Worm (Caenorhabditis elegans) whole organism, young adult: ENCODE results near the gene Y55F3BR.1.
A peak's percentile ranks its signal among the peaks of the same experiment; 100 is the strongest.

Experiments
- B0261.1 ChIP-seq: sonication (generic microtip); optimal IDR thresholded peaks from 2 replicates; lab custom pipeline; 2016; ENCODE audit warnings: mild to moderate bottlenecking, missing genetic modification characterization, moderate library complexity, missing compliant biosample characterization
- B0336.3 ChIP-seq: fragments of 200-800 bp; sonication (Bioruptor generic); IDR thresholded peaks from 2 replicates; pipeline ENCODE4 v1.3.6; 2022; ENCODE audit warnings: missing genetic modification characterization, missing compliant biosample characterization
- D2030.7 ChIP-seq: fragments of 200-800 bp; sonication (Bioruptor generic); IDR thresholded peaks from 2 replicates; pipeline ENCODE4 v1.3.6; 2022; ENCODE audit warnings: missing genetic modification reagents, missing genetic modification characterization, missing compliant biosample characterization
- F23B12.7 ChIP-seq: sonication (generic microtip); optimal IDR thresholded peaks from 2 replicates; lab custom pipeline; 2017; ENCODE audit warnings: missing genetic modification characterization, mild to moderate bottlenecking, missing compliant biosample characterization, antibody characterized with exemption, moderate library complexity; ENCODE audit not compliant: insufficient read depth
- F33H1.4 ChIP-seq: fragments of 200-800 bp; sonication (Bioruptor generic); IDR thresholded peaks from 2 replicates; pipeline ENCODE4 v1.3.6; 2022; ENCODE audit warnings: missing genetic modification reagents, missing genetic modification characterization, missing compliant biosample characterization
- F52B5.7 ChIP-seq: sonication (generic microtip); optimal IDR thresholded peaks from 2 replicates; lab custom pipeline; 2016; ENCODE audit warnings: mild to moderate bottlenecking, missing genetic modification characterization, missing compliant biosample characterization
- Y95B8A.8 ChIP-seq: fragments of 200-800 bp; sonication (Bioruptor generic); IDR thresholded peaks from 2 replicates; pipeline ENCODE4 v1.3.6; 2022; ENCODE audit warnings: missing genetic modification reagents, missing genetic modification characterization, missing compliant biosample characterization
- ama-1 ChIP-seq, 3 experiments: fragments of 150-350 bp in 1 of 3; sonication (generic microtip) in 2 of 3; optimal IDR thresholded peaks; 2 replicates each; lab custom pipeline; 2014 to 2018; ENCODE audit warnings: missing biosample characterization in 2 of 3, missing genetic modification characterization in 2 of 3, missing genetic modification reagents in 2 of 3
- aptf-3 ChIP-seq: fragments of 200-800 bp; sonication (Bioruptor generic); IDR thresholded peaks from 2 replicates; pipeline ENCODE4 v1.3.6; 2022; ENCODE audit warnings: missing genetic modification characterization, missing compliant biosample characterization
- atf-7 ChIP-seq: sonication (generic microtip); optimal IDR thresholded peaks from 2 replicates; lab custom pipeline; 2017; ENCODE audit warnings: mild to moderate bottlenecking, missing genetic modification characterization, missing compliant biosample characterization
- attf-3 ChIP-seq: fragments of 200-800 bp; sonication (Bioruptor generic); conservative IDR thresholded peaks from 2 replicates; pipeline ENCODE4 v1.3.6; 2022; ENCODE audit warnings: missing genetic modification reagents, missing genetic modification characterization, missing compliant biosample characterization
- attf-5 ChIP-seq: fragments of 200-800 bp; sonication (Bioruptor generic); optimal IDR thresholded peaks from 2 replicates; lab custom pipeline; 2018; ENCODE audit warnings: mild to moderate bottlenecking, missing genetic modification characterization, missing compliant biosample characterization
- cebp-1 ChIP-seq, 2 experiments: fragments of 200-800 bp in 1 of 2; sonication (Bioruptor generic) in 1 of 2; sonication (generic microtip) in 1 of 2; IDR thresholded peaks in 1 of 2; optimal IDR thresholded peaks in 1 of 2; 2 replicates each; pipeline versions ENCODE4 v1.3.6 to Lab custom; 2017 to 2022; ENCODE audit warnings: missing compliant biosample characterization in 2 of 2, missing genetic modification characterization in 2 of 2, mild to moderate bottlenecking in 1 of 2, missing genetic modification reagents in 1 of 2, moderate library complexity in 1 of 2
- ceh-40 ChIP-seq: fragments of 200-800 bp; sonication (Bioruptor generic); IDR thresholded peaks from 2 replicates; pipeline ENCODE4 v1.3.6; 2022; ENCODE audit warnings: missing genetic modification characterization, missing compliant biosample characterization
- die-1 ChIP-seq: sonication (generic microtip); optimal IDR thresholded peaks from 2 replicates; lab custom pipeline; 2016; ENCODE audit warnings: missing genotype, mild to moderate bottlenecking, missing genetic modification characterization, missing compliant biosample characterization
- dpl-1 ChIP-seq: fragments of 150-350 bp; optimal IDR thresholded peaks from 2 replicates; lab custom pipeline; 2014; ENCODE audit warnings: missing biosample characterization, missing genetic modification reagents, missing genetic modification characterization
- efl-1 ChIP-seq: fragments of 150-350 bp; optimal IDR thresholded peaks from 2 replicates; lab custom pipeline; 2014; ENCODE audit warnings: missing biosample characterization, missing genetic modification reagents, missing genetic modification characterization
- let-526 ChIP-seq: fragments of 200-800 bp; sonication (Bioruptor generic); IDR thresholded peaks from 2 replicates; pipeline ENCODE4 v1.3.6; 2022; ENCODE audit warnings: missing genetic modification reagents, missing genetic modification characterization, missing compliant biosample characterization
- lin-35 ChIP-seq, 3 experiments: fragments of 150-350 bp in 2 of 3; sonication (generic microtip) in 1 of 3; optimal IDR thresholded peaks; 2 replicates each; lab custom pipeline; 2014 to 2018; ENCODE audit warnings: missing biosample characterization in 3 of 3, missing genetic modification characterization in 3 of 3, missing genetic modification reagents in 3 of 3
- lin-54 ChIP-seq: fragments of 200-800 bp; sonication (Bioruptor generic); optimal IDR thresholded peaks from 2 replicates; lab custom pipeline; 2018; ENCODE audit warnings: mild to moderate bottlenecking, missing genetic modification characterization, missing compliant biosample characterization
- lsl-1 ChIP-seq: fragments of 200-800 bp; sonication (Bioruptor generic); optimal IDR thresholded peaks from 2 replicates; lab custom pipeline; 2018; ENCODE audit warnings: mild to moderate bottlenecking, missing genetic modification characterization, moderate library complexity, missing compliant biosample characterization
- madf-10 ChIP-seq: sonication (generic microtip); optimal IDR thresholded peaks from 2 replicates; lab custom pipeline; 2016; ENCODE audit warnings: mild to moderate bottlenecking, missing genetic modification characterization, missing compliant biosample characterization
- madf-3 ChIP-seq: fragments of 200-800 bp; sonication (Bioruptor generic); IDR thresholded peaks from 2 replicates; pipeline ENCODE4 v1.3.6; 2022; ENCODE audit warnings: missing genetic modification reagents, missing genetic modification characterization, missing compliant biosample characterization
- madf-6 ChIP-seq: fragments of 200-800 bp; sonication (Bioruptor generic); IDR thresholded peaks from 2 replicates; pipeline ENCODE4 v1.3.6; 2022; ENCODE audit warnings: missing genetic modification reagents, missing genetic modification characterization, missing compliant biosample characterization
- mcd-1 ChIP-seq: fragments of 200-800 bp; sonication (Bioruptor generic); IDR thresholded peaks from 2 replicates; pipeline ENCODE4 v1.3.6; 2022; ENCODE audit warnings: missing genetic modification reagents, missing genetic modification characterization, missing compliant biosample characterization
- mes-4 ChIP-seq: sonication (generic microtip); optimal IDR thresholded peaks from 2 replicates; lab custom pipeline; 2016; ENCODE audit warnings: missing genotype, missing genetic modification characterization, missing compliant biosample characterization
- nhr-27 ChIP-seq: fragments of 200-800 bp; sonication (Bioruptor generic); optimal IDR thresholded peaks from 2 replicates; lab custom pipeline; 2018; ENCODE audit warnings: mild to moderate bottlenecking, missing genetic modification characterization, moderate library complexity, missing compliant biosample characterization
- pbrm-1 ChIP-seq: fragments of 200-800 bp; sonication (Bioruptor generic); IDR thresholded peaks from 2 replicates; pipeline ENCODE4 v1.3.6; 2022; ENCODE audit warnings: missing genetic modification reagents, missing genetic modification characterization, missing compliant biosample characterization
- pha-4 ChIP-seq: fragments of 150-350 bp; sonication (generic microtip); optimal IDR thresholded peaks from 2 replicates; lab custom pipeline; 2014; ENCODE audit warnings: missing biosample characterization, missing genetic modification reagents, missing genetic modification characterization
- repo-1 ChIP-seq: sonication (generic microtip); optimal IDR thresholded peaks from 2 replicates; lab custom pipeline; 2017; ENCODE audit warnings: mild to moderate bottlenecking, missing genetic modification characterization, missing compliant biosample characterization
- snpc-4 ChIP-seq, 5 experiments: fragments of 150-350 bp in 1 of 5; sonication (generic microtip) in 4 of 5; optimal IDR thresholded peaks; 2 replicates each; lab custom pipeline; 2014 to 2018; ENCODE audit warnings: missing genetic modification characterization in 5 of 5, missing biosample characterization in 3 of 5, antibody characterized with exemption in 2 of 5, mild to moderate bottlenecking in 2 of 5, missing compliant biosample characterization in 2 of 5, missing genotype in 2 of 5, moderate library complexity in 2 of 5, missing genetic modification reagents in 1 of 5
- tbp1 ChIP-seq: fragments of 200-800 bp; sonication (Bioruptor generic); optimal IDR thresholded peaks from 2 replicates; lab custom pipeline; 2018; ENCODE audit warnings: mild to moderate bottlenecking, missing genetic modification characterization, missing compliant biosample characterization
- tlf-1 ChIP-seq: fragments of 200-800 bp; sonication (Bioruptor generic); optimal IDR thresholded peaks from 2 replicates; lab custom pipeline; 2018; ENCODE audit warnings: mild to moderate bottlenecking, missing genetic modification characterization, missing compliant biosample characterization
- zfh-2 ChIP-seq: fragments of 200-800 bp; sonication (Bioruptor generic); conservative IDR thresholded peaks from 2 replicates; pipeline ENCODE4 v1.3.6; 2022; ENCODE audit warnings: missing genetic modification reagents, missing genetic modification characterization, missing compliant biosample characterization
- zim-3 ChIP-seq: sonication (generic microtip); optimal IDR thresholded peaks from 2 replicates; lab custom pipeline; 2017; ENCODE audit warnings: mild to moderate bottlenecking, missing genetic modification characterization, moderate library complexity, missing compliant biosample characterization
- ztf-25 ChIP-seq: fragments of 200-800 bp; sonication (Bioruptor generic); IDR thresholded peaks from 2 replicates; pipeline ENCODE4 v1.3.6; 2022; ENCODE audit warnings: missing genetic modification reagents, missing genetic modification characterization, missing compliant biosample characterization
- ztf-28 ChIP-seq: fragments of 200-800 bp; sonication (Bioruptor generic); IDR thresholded peaks from 2 replicates; pipeline ENCODE4 v1.3.6; 2022; ENCODE audit warnings: missing genetic modification reagents, missing genetic modification characterization, missing compliant biosample characterization

Y55F3BR.1 gene

DNA sequence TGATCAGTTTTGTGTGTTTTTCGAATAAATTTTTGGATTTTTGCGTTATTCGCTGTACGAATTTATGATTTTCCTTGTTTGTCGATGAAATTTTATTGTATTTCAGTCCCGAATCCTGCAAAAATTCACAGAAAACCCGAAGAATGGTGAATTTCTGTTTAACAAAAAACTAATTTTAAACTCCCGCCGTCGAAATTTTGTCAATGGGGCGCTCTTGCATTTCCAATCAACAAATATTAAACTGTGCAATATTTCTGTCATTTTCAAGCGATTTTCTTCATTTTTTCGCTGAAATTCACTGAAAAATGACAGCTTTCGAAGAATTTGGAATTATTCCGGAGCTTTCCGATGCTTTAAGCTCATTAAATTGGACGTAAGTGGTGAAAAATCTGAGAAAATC, at the start of gene Y55F3BR.1:
Y55F3BR.1 (plus strand) TSS at position 115 of the 400 bp plus-strand sequence.
- TF ChIP-seq tbp1 (peak; percentile 34), cebp-1 (GFP tag; IDR thresholded peaks at IDR 0.05; lab: Robert Waterston, UW) (no peak), cebp-1 (tag; optimal IDR thresholded peaks at IDR 0.05; lab: Kevin White, UChicago) (peak; percentile 6), madf-6 (GFP tag; lab: Robert Waterston, UW) (peak; percentile 27; the same call in 1 of the 2 replicates), attf-5 (GFP tag; lab: Kevin White, UChicago) (peak; percentile 8), nhr-27 (no peak), mcd-1 (GFP tag; lab: Robert Waterston, UW) (peak; percentile 95), dpl-1 (GFP tag; lab: Kevin White, UChicago) (peak; percentile 81), ztf-28 (GFP tag; lab: Robert Waterston, UW) (no peak), D2030.7 (GFP tag; lab: Robert Waterston, UW) (peak; percentile 32; the same call in 1 of the 2 replicates), F33H1.4 (GFP tag; lab: Robert Waterston, UW) (peak; percentile 65), snpc-4 (GFP tag; optimal IDR thresholded peaks at IDR 0.05; lab: Kevin White, UChicago) (no peak), snpc-4 (tag; optimal IDR thresholded peaks at IDR 0.05; lab: Kevin White, UChicago) (peak in 2 of 4 experiments; percentile 64 to 65), lsl-1 (peak; percentile 60), repo-1 (tag; lab: Kevin White, UChicago) (no peak), lin-54 (peak; percentile 99), attf-3 (GFP tag; lab: Robert Waterston, UW) (peak; percentile 39; the same call in 1 of the 2 replicates), madf-10 (tag; lab: Kevin White, UChicago) (no peak), pbrm-1 (GFP tag; lab: Robert Waterston, UW) (0 out of 2 replicates have a peak, but pooled peaks have one; percentile 35), B0336.3 (no peak), ceh-40 (GFP tag; lab: Robert Waterston, UW) (no peak), Y95B8A.8 (no peak), mes-4 (tag; lab: Kevin White, UChicago) (no peak), lin-35 (GFP tag; optimal IDR thresholded peaks at IDR 0.05; lab: Kevin White, UChicago) (peak; percentile 27 to 92 (median 81)), aptf-3 (GFP tag; lab: Robert Waterston, UW) (no peak), F23B12.7 (tag; lab: Kevin White, UChicago) (peak; percentile 9), F52B5.7 (tag; lab: Kevin White, UChicago) (no peak), efl-1 (peak; percentile 90)

ce11 chrIV:824854-825253, 49.7 kb upstream of the Y55F3BR.1 start, which contains the start of gene zipt-15:
TSS of gene zipt-15 (minus strand) at chrIV:824954.
- TF ChIP-seq ama-1 (optimal IDR thresholded peaks at IDR 0.05; lab: Kevin White, UChicago), result no peak
- TF ChIP-seq ama-1 (GFP tag; optimal IDR thresholded peaks at IDR 0.05; lab: Kevin White, UChicago), result no peak
- TF ChIP-seq pha-4 (tag; lab: Kevin White, UChicago), result no peak
- TF ChIP-seq atf-7 (tag; lab: Kevin White, UChicago), result no peak
- TF ChIP-seq ztf-25 (GFP tag; lab: Robert Waterston, UW), result no peak
- TF ChIP-seq F52B5.7 (tag; lab: Kevin White, UChicago), result no peak
- TF ChIP-seq die-1 (tag; lab: Kevin White, UChicago), result no peak
- no peak for TF ChIP-seq snpc-4 (GFP tag; optimal IDR thresholded peaks at IDR 0.05; lab: Kevin White, UChicago)
- no peak for TF ChIP-seq snpc-4 (tag; optimal IDR thresholded peaks at IDR 0.05; lab: Kevin White, UChicago)
- TF ChIP-seq, all 124 proteins: peak for 0

- TF ChIP-seq zim-3 (tag; lab: Kevin White, UChicago), result no peak
- TF ChIP-seq zfh-2 (GFP tag; lab: Robert Waterston, UW), result no peak
- no peak for TF ChIP-seq let-526 (GFP tag; lab: Robert Waterston, UW)
- TF ChIP-seq madf-3 (GFP tag; lab: Robert Waterston, UW), result no peak
- no peak for TF ChIP-seq B0261.1 (tag; lab: Kevin White, UChicago)
- no peak for TF ChIP-seq tlf-1 (GFP tag; lab: Kevin White, UChicago)
- TF ChIP-seq, all 124 proteins: peak for 0
These were observed 48.4 kb upstream of the Y55F3BR.1 start for ce11 chrIV:826145-826544.
